Worm (Caenorhabditis elegans): ENCODE data around the gene T26H5.14.
"Not testable (repeated sequence)": the region's sequence is repeated elsewhere in the genome, so short reads cannot be mapped to it uniquely, and the experiment has no call there.

The T26H5.14 gene

DNA sequence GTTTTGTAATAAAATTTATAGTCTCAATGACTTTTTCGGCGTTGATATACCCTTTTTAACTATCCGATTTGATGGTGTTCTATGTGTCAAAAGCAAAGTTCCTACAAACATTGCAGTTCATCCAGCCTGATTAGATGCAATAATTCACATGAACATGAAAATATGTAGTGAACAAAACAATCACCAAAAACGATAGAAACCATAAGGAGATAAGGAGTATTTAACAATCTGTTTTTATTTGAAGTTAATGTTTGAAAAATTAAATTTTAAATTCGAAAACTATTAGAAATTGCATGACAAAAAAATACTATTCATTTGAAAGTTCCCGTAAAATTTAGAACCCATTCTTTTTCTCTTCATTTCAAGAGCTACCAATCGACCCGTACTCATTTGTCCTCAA is 22.0 kb upstream of the T26H5.14 start, which contains the start of gene fbxa-209:
Gene fbxa-209, minus strand, starts transcription at position 101 of the 400 bp plus-strand sequence.
- TF ChIP-seq aptf-3 (GFP tag; IDR thresholded peaks at IDR 0.05) (no peak), ceh-100 (GFP tag; IDR thresholded peaks at IDR 0.05) (no peak), atf-7 (tag; optimal IDR thresholded peaks at IDR 0.05) (no peak), akir-1 (GFP tag; optimal IDR thresholded peaks at IDR 0.05) (no peak), K12H6.12 (tag; optimal IDR thresholded peaks at IDR 0.05) (no peak), F39B2.1 (GFP tag; IDR thresholded peaks at IDR 0.05) (no peak), ztf-22 (GFP tag; optimal IDR thresholded peaks at IDR 0.05) (no peak), hrde-1 (tag; optimal IDR thresholded peaks at IDR 0.05; ENCODE audit: borderline replicate concordance) (no peak), ztf-26 (tag; optimal IDR thresholded peaks at IDR 0.05) (no peak)

DNA sequence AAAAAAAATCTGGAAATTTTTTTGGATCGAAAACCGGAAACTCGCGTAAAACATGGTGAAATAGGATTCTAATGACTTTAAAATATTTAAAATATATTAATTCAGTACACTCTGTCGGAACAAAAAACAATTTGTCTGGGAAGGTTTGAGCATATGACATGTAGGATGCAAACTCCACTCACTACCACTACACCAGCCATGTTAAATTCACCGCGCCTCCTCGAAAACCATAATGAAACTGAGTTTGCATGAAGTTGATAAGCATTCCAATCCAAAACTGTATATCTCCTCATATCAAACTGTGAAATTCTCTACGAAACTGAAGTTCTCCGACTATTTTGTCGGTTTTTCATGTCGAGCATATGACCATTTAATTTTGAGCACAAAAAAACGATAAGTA is 19.8 kb upstream of the T26H5.14 start:
- TF ChIP-seq ztf-25 (GFP tag; IDR thresholded peaks at IDR 0.05) (peak; percentile 87; the same call in 1 of the 2 replicates), let-526 (GFP tag; IDR thresholded peaks at IDR 0.05) (0 out of 2 replicates have a peak, but pooled peaks have one; percentile 13), cebp-2 (GFP tag; IDR thresholded peaks at IDR 0.05) (peak; percentile 76; the same call in 1 of the 2 replicates), tbp1 (GFP tag; optimal IDR thresholded peaks at IDR 0.05) (peak; percentile 86), B0261.1 (tag; optimal IDR thresholded peaks at IDR 0.05) (peak; percentile 64), rpc-1 (tag; optimal IDR thresholded peaks at IDR 0.05) (peak; percentile 58), Y53F4B.3 (GFP tag; IDR thresholded peaks at IDR 0.05) (peak; percentile 49; the same call in 1 of the 2 replicates), aptf-3 (GFP tag; IDR thresholded peaks at IDR 0.05) (0 out of 2 replicates have a peak, but pooled peaks have one; percentile 56), hsf-1 (GFP tag; IDR thresholded peaks at IDR 0.05) (peak; percentile 68; the same call in 1 of the 2 replicates)
- TF ChIP-seq rpc-1 (optimal IDR thresholded peaks at IDR 0.05) = not testable (repeated sequence)

DNA sequence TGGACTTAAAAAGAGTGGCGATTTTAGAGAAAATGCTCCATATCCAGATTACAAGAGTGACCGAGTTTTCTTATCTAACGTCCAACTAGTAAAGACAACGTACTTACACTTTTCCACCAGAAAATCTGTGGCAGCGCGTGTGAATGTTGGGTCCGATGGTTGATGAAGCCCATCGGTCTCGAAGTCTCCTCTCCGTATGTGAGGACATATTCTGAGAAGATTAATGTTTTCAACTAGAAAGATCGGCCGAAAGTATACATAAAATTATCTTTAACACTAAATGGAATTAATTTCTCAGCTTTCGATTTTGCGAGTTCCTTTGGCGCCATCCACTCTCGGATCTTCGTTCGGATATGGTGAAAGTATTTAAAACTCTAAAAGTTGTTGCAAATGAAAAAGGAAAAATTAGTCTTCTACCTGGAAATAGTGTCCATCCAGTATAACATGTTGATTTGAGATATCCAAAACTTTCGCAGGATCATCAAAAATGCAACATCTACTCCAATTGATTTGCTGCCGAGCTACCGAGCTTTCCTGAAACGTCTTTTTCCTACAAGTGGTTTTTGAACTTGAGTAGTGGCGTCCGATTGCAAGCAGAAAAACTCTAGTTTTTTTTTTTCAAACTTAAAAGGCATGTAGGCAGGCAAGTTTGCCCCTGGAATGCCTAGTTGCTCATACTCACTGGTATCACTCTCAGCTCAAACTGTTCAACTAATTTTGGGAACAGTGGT is 17.5 kb upstream of the T26H5.14 start:
- TF ChIP-seq chd-7 (tag; optimal IDR thresholded peaks at IDR 0.05) (no peak), bed-1 (GFP tag; IDR thresholded peaks at IDR 0.05) (0 out of 2 replicates have a peak, but pooled peaks have one; percentile 12), ztf-6 (GFP tag; IDR thresholded peaks at IDR 0.05) (peak; percentile 63; the same call in 1 of the 2 replicates), ztf-28 (GFP tag; IDR thresholded peaks at IDR 0.05) (no peak), lag-1 (GFP tag; IDR thresholded peaks at IDR 0.05) (0 out of 2 replicates have a peak, but pooled peaks have one; percentile 66), attf-3 (GFP tag; conservative IDR thresholded peaks at IDR 0.05) (0 out of 2 replicates have a peak, but pooled peaks have one; percentile 14), F55B11.4 (tag; optimal IDR thresholded peaks at IDR 0.05; ENCODE audit: borderline replicate concordance, insufficient read depth) (peak; percentile 20), nfya-2 (GFP tag; IDR thresholded peaks at IDR 0.05) (0 out of 2 replicates have a peak, but pooled peaks have one; percentile 35), aptf-2 (GFP tag; conservative IDR thresholded peaks at IDR 0.05) (0 out of 2 replicates have a peak, but pooled peaks have one; percentile 61), mcd-1 (GFP tag; IDR thresholded peaks at IDR 0.05) (no peak)

DNA sequence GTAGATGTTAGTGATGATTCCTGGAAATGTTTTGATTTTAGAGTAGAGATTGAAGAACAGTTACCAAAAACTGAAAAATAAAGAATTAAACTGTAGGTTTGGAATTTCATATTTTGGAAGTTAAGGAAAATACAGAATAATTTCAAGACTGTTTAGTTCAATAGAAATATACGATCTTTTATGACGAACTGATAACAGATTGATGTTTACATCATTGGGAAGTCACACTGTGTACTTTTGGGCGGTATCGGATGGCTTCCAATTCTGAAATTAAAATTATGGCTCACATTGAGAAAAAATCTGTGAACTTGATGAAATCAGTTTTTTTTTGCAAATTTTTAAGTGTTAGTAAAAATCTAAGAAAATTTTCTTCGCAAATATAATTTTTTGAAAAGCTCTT is 16.5 kb upstream of the T26H5.14 start, which contains the start of gene T26H5.8:
Gene T26H5.8, minus strand, starts transcription at position 270 of the 400 bp plus-strand sequence.
- no peak for TF ChIP-seq chd-7 (tag; optimal IDR thresholded peaks at IDR 0.05)
- TF ChIP-seq pbrm-1 (GFP tag; IDR thresholded peaks at IDR 0.05) = no peak
- no peak for TF ChIP-seq egl-18 (GFP tag; IDR thresholded peaks at IDR 0.05)
- TF ChIP-seq ceh-91 (GFP tag; IDR thresholded peaks at IDR 0.05) = no peak
- no peak for TF ChIP-seq B0035.1 (tag; optimal IDR thresholded peaks at IDR 0.05)
- no peak for TF ChIP-seq F33H1.4 (GFP tag; IDR thresholded peaks at IDR 0.05)
- no peak for TF ChIP-seq nhr-27 (tag; optimal IDR thresholded peaks at IDR 0.05)
- no peak for TF ChIP-seq ceh-27 (GFP tag; optimal IDR thresholded peaks at IDR 0.05)
- no peak for TF ChIP-seq attf-5 (GFP tag; optimal IDR thresholded peaks at IDR 0.05)
- TF ChIP-seq cebp-1 (GFP tag; IDR thresholded peaks at IDR 0.05) = no peak
- TF ChIP-seq cebp-1 (tag; optimal IDR thresholded peaks at IDR 0.05) = no peak
- no peak for TF ChIP-seq lin-40 (tag; optimal IDR thresholded peaks at IDR 0.05)
- TF ChIP-seq F57A8.1 (GFP tag; optimal IDR thresholded peaks at IDR 0.05) = no peak
- no peak for TF ChIP-seq egl-44 (GFP tag; IDR thresholded peaks at IDR 0.05)
- no peak for TF ChIP-seq B0019.2 (GFP tag; conservative IDR thresholded peaks at IDR 0.05)
- TF ChIP-seq Y95B8A.8 (GFP tag; IDR thresholded peaks at IDR 0.05) = no peak
- no peak for TF ChIP-seq lin-35 (GFP tag; optimal IDR thresholded peaks at IDR 0.05)

Data from whole organism, young adult.